Worm (Caenorhabditis elegans): ENCODE measurements around the gene nhr-177.

The nhr-177 gene

ce11 chrV:1642199-1642598 lies 32.1 kb downstream of the nhr-177 start, which contains the start of gene Y46H3D.1:
Y46H3D.1 (plus strand) TSS chrV:1642499.
- TF ChIP-seq unc-62 (GFP tag; optimal IDR thresholded peaks at IDR 0.05): no peak

DNA sequence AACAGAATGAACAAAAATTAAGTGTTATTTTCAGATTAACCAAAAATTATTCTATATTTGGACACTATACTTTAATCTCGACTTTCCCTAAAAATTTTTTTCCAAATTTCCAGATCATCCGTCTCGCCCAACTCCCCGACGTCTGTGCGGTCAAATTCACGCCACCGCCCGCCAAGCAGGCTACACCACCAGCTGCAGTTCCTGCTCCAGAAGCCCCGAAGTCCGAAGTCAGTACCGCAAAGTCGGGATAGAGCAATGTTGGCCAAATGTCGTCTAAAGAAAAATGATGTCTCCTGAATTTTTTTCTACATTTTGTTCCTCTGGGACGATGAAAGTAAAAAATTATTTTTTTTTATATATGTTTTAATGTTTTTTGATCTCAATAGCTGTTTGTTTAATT lies 32.7 kb downstream of the nhr-177 start:
- no peak for TF ChIP-seq unc-62 (GFP tag; optimal IDR thresholded peaks at IDR 0.05)

ce11 chrV:1643886-1644285 lies 33.8 kb downstream of the nhr-177 start, which contains the start of gene alh-2:
alh-2 (plus strand) TSS chrV:1644169.
- no peak for TF ChIP-seq unc-62 (GFP tag; optimal IDR thresholded peaks at IDR 0.05)

- no peak for TF ChIP-seq unc-62 (GFP tag; optimal IDR thresholded peaks at IDR 0.05)
Observed at ce11 chrV:1648000-1648399, 37.9 kb downstream of the nhr-177 start, which contains the start of gene irld-45. irld-45 (plus strand) TSS chrV:1648300.

DNA sequence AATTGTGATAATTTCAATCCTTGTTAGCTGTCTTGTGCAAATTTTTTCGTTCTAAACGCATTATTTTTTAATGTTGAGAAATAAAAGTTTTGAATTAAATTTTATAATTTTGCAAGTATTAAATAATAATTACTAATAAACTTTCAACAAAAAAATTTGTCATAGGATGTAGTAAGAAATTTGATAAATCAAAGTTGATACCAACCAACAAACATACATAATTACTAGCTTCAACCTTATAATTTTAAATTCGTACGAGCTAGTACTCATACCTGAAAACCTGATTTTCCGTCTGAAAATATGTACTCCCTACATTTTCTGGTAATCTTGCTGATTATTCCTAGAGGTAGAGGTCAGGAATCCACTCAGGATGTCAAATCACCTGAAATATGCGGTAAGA lies 41.0 kb downstream of the nhr-177 start, which contains the start of gene irld-44:
Gene irld-44, plus strand, starts transcription at position 301 of the 400 bp plus-strand sequence.
- TF ChIP-seq unc-62 (GFP tag; optimal IDR thresholded peaks at IDR 0.05): no peak

- TF ChIP-seq unc-62 (GFP tag; optimal IDR thresholded peaks at IDR 0.05): no peak
Observed at ce11 chrV:1654845-1655244, 44.8 kb downstream of the nhr-177 start, which contains the start of gene irld-11. irld-11 (plus strand) TSS chrV:1655145.

DNA sequence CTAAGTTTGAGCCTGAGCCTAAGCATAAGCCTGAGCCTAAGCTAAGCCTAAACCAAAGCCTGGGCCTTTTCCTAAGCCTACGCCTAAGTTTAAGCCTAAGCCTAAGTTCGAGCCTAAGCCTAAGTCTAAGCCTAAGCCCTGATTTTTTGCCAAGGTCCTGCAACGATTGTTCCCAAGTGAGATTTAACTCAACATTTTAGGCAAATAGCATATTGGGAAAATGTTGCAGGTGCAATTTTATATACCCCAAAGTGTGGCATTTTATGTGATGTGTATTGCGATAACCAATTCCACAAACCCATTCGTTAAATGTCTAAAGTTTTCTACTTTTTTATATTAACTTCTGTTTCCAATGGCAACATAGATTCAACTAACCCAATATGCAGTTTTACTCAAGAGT lies 52.2 kb downstream of the nhr-177 start, which contains the start of gene irld-40:
Gene irld-40, plus strand, starts transcription at position 301 of the 400 bp plus-strand sequence.
- no peak for TF ChIP-seq unc-62 (GFP tag; optimal IDR thresholded peaks at IDR 0.05)
